Worm (Caenorhabditis elegans) whole organism, L4 larva: ENCODE measurements around the gene T28A8.3.

Experiments
- R02D3.7 ChIP-seq: fragments of 150-350 bp; sonication (generic microtip); optimal IDR thresholded peaks from 3 replicates; lab custom pipeline; 2014; ENCODE audit warnings: missing biosample characterization, missing genetic modification characterization
- aha-1 ChIP-seq: fragments of 150-350 bp; peaks from one replicate; lab custom pipeline; 2014; ENCODE audit warnings: missing biosample characterization, missing genetic modification characterization
- ama-1 ChIP-seq: fragments of 150-350 bp; optimal IDR thresholded peaks from 2 replicates; lab custom pipeline; 2014; ENCODE audit warnings: inconsistent platforms, mixed read lengths
- arid-1 ChIP-seq: fragments of 200-800 bp; sonication (Bioruptor generic); conservative IDR thresholded peaks from 2 replicates; pipeline ENCODE4 v1.3.6; 2022; ENCODE audit warnings: missing genetic modification reagents, missing genetic modification characterization, missing compliant biosample characterization
- ceh-20 ChIP-seq: fragments of 200-800 bp; sonication (Bioruptor generic); IDR thresholded peaks from 2 replicates; pipeline ENCODE4 v1.3.6; 2022; ENCODE audit warnings: missing genetic modification reagents, missing genetic modification characterization, missing compliant biosample characterization
- ceh-28 ChIP-seq: fragments of 150-350 bp; optimal IDR thresholded peaks from 2 replicates; lab custom pipeline; 2014; ENCODE audit warnings: missing biosample characterization, missing genetic modification reagents, missing genetic modification characterization
- ctbp-1 ChIP-seq: fragments of 200-800 bp; sonication (Bioruptor generic); IDR thresholded peaks from 2 replicates; pipeline ENCODE4 v1.3.6; 2022; ENCODE audit warnings: missing genetic modification reagents, missing genetic modification characterization, missing compliant biosample characterization
- daf-16 ChIP-seq, 3 experiments: sonication (generic microtip); optimal IDR thresholded peaks; 2 replicates each; lab custom pipeline; 2016 to 2017; ENCODE audit warnings: missing genetic modification characterization in 3 of 3, missing genetic modification reagents in 3 of 3, mild to moderate bottlenecking in 2 of 3, missing compliant biosample characterization in 2 of 3, missing biosample characterization in 1 of 3, moderate library complexity in 1 of 3
- daf-8 ChIP-seq: fragments of 200-800 bp; sonication (Bioruptor generic); IDR thresholded peaks from 2 replicates; pipeline ENCODE4 v1.3.6; 2022; ENCODE audit warnings: missing genetic modification characterization, missing compliant biosample characterization
- dmd-6 ChIP-seq: fragments of 200-800 bp; sonication (Bioruptor generic); IDR thresholded peaks from 2 replicates; pipeline ENCODE4 v1.3.6; 2022; ENCODE audit warnings: missing genetic modification reagents, missing genetic modification characterization, missing compliant biosample characterization
- dmd-9 ChIP-seq: fragments of 200-800 bp; sonication (Bioruptor generic); IDR thresholded peaks from 2 replicates; pipeline ENCODE4 v1.3.6; 2022; ENCODE audit warnings: missing genetic modification reagents, missing genetic modification characterization, missing compliant biosample characterization
- dpl-1 ChIP-seq: fragments of 150-350 bp; optimal IDR thresholded peaks from 2 replicates; lab custom pipeline; 2014; ENCODE audit warnings: missing biosample characterization, missing genetic modification reagents, missing genetic modification characterization
- duxl-1 ChIP-seq: sonication (generic microtip); optimal IDR thresholded peaks from 2 replicates; lab custom pipeline; 2016; ENCODE audit warnings: mild to moderate bottlenecking, missing genetic modification characterization, moderate library complexity, missing compliant biosample characterization; ENCODE audit not compliant: poor library complexity
- dve-1 ChIP-seq: sonication (generic microtip); optimal IDR thresholded peaks from 2 replicates; lab custom pipeline; 2017; ENCODE audit warnings: antibody characterized with exemption, mild to moderate bottlenecking, missing genetic modification characterization, missing compliant biosample characterization; ENCODE audit not compliant: insufficient read depth
- egl-27 ChIP-seq: sonication (generic microtip); optimal IDR thresholded peaks from 3 replicates; lab custom pipeline; 2017; ENCODE audit warnings: missing biosample characterization, missing genetic modification reagents, missing genetic modification characterization
- fkh-10 ChIP-seq: fragments of 150-350 bp; optimal IDR thresholded peaks from 2 replicates; lab custom pipeline; 2014; ENCODE audit warnings: missing biosample characterization, missing genetic modification reagents, missing genetic modification characterization
- fos-1 ChIP-seq: fragments of 150-350 bp; optimal IDR thresholded peaks from 2 replicates; lab custom pipeline; 2014; ENCODE audit warnings: missing biosample characterization, missing genetic modification characterization
- hlh-11 ChIP-seq: fragments of 200-800 bp; sonication (Bioruptor generic); optimal IDR thresholded peaks from 2 replicates; lab custom pipeline; 2018; ENCODE audit warnings: mild to moderate bottlenecking, missing genetic modification characterization, missing compliant biosample characterization
- hlh-30 ChIP-seq: sonication (generic microtip); optimal IDR thresholded peaks from 2 replicates; lab custom pipeline; 2017; ENCODE audit warnings: antibody characterized with exemption, mild to moderate bottlenecking, missing genetic modification characterization, missing compliant biosample characterization; ENCODE audit not compliant: insufficient read depth
- lin-29 ChIP-seq: fragments of 200-800 bp; sonication (Bioruptor generic); IDR thresholded peaks from 2 replicates; pipeline ENCODE4 v1.3.6; 2022; ENCODE audit warnings: missing genetic modification reagents, missing genetic modification characterization, missing compliant biosample characterization
- lin-38 ChIP-seq: fragments of 200-800 bp; sonication (Bioruptor generic); IDR thresholded peaks from 2 replicates; pipeline ENCODE4 v1.3.6; 2022; ENCODE audit warnings: missing genetic modification reagents, missing genetic modification characterization, missing compliant biosample characterization
- madf-5 ChIP-seq, 2 experiments: fragments of 200-800 bp; sonication (Bioruptor generic); IDR thresholded peaks; 2 replicates each; pipeline ENCODE4 v1.3.6; 2022; ENCODE audit warnings: missing compliant biosample characterization in 2 of 2, missing genetic modification characterization in 2 of 2
- madf-9 ChIP-seq: fragments of 200-800 bp; sonication (Bioruptor generic); conservative IDR thresholded peaks from 2 replicates; pipeline ENCODE4 v1.3.6; 2022; ENCODE audit warnings: missing genetic modification reagents, missing genetic modification characterization, missing compliant biosample characterization
- mes-2 ChIP-seq: sonication (generic microtip); optimal IDR thresholded peaks from 2 replicates; lab custom pipeline; 2016; ENCODE audit warnings: missing genotype, mild to moderate bottlenecking, missing genetic modification characterization, missing compliant biosample characterization; ENCODE audit not compliant: poor library complexity, severe bottlenecking
- mxl-2 ChIP-seq: fragments of 200-800 bp; sonication (Bioruptor generic); conservative IDR thresholded peaks from 2 replicates; pipeline ENCODE4 v1.3.6; 2022; ENCODE audit warnings: missing genetic modification reagents, missing genetic modification characterization, missing compliant biosample characterization
- mxl-3 ChIP-seq: fragments of 200-800 bp; sonication (Bioruptor generic); optimal IDR thresholded peaks from 2 replicates; lab custom pipeline; 2018; ENCODE audit warnings: mild to moderate bottlenecking, missing genetic modification characterization, missing compliant biosample characterization
- nhr-10 ChIP-seq: fragments of 150-350 bp; optimal IDR thresholded peaks from 2 replicates; lab custom pipeline; 2014; ENCODE audit warnings: missing biosample characterization, missing genetic modification characterization
- nhr-111 ChIP-seq: fragments of 200-800 bp; sonication (Bioruptor generic); optimal IDR thresholded peaks from 2 replicates; lab custom pipeline; 2018; ENCODE audit warnings: mild to moderate bottlenecking, missing genetic modification characterization, missing compliant biosample characterization
- nhr-28 ChIP-seq: fragments of 150-350 bp; optimal IDR thresholded peaks from 2 replicates; lab custom pipeline; 2014; ENCODE audit warnings: missing biosample characterization, missing genetic modification characterization
- nhr-42 ChIP-seq: fragments of 200-800 bp; sonication (Bioruptor generic); IDR thresholded peaks from 2 replicates; pipeline ENCODE4 v1.3.6; 2022; ENCODE audit warnings: missing genetic modification characterization, missing compliant biosample characterization
- nhr-48 ChIP-seq: sonication (generic microtip); optimal IDR thresholded peaks from 2 replicates; lab custom pipeline; 2016; ENCODE audit warnings: mild to moderate bottlenecking, missing genetic modification characterization, missing compliant biosample characterization
- nhr-6 ChIP-seq: fragments of 150-350 bp; optimal IDR thresholded peaks from 2 replicates; lab custom pipeline; 2014; ENCODE audit warnings: missing biosample characterization, missing genetic modification characterization
- pha-4 ChIP-seq, 2 experiments: fragments of 150-350 bp in 1 of 2; fragments of 200-800 bp in 1 of 2; sonication (Bioruptor generic) in 1 of 2; IDR thresholded peaks in 1 of 2; optimal IDR thresholded peaks in 1 of 2; 2 replicates each; pipeline versions ENCODE4 v1.3.6 to Lab custom; 2014 to 2022; ENCODE audit warnings: missing genetic modification characterization in 2 of 2, missing genetic modification reagents in 2 of 2, missing biosample characterization in 1 of 2, missing compliant biosample characterization in 1 of 2
- php-3 ChIP-seq: fragments of 200-800 bp; sonication (Bioruptor generic); IDR thresholded peaks from 2 replicates; pipeline ENCODE4 v1.3.6; 2022; ENCODE audit warnings: missing genetic modification reagents, missing genetic modification characterization, missing compliant biosample characterization
- pqm-1 ChIP-seq: sonication (generic microtip); optimal IDR thresholded peaks from 2 replicates; lab custom pipeline; 2017; ENCODE audit warnings: missing biosample characterization, missing genetic modification characterization
- rbr-2 ChIP-seq: sonication (generic microtip); optimal IDR thresholded peaks from 2 replicates; lab custom pipeline; 2016; ENCODE audit warnings: missing genotype, missing genetic modification characterization, missing compliant biosample characterization
- set-16 ChIP-seq: fragments of 200-800 bp; sonication (Bioruptor generic); IDR thresholded peaks from 2 replicates; pipeline ENCODE4 v1.3.6; 2022; ENCODE audit warnings: missing genetic modification reagents, missing genetic modification characterization, missing compliant biosample characterization
- snpc-1.2 ChIP-seq: fragments of 200-800 bp; sonication (Bioruptor generic); IDR thresholded peaks from 2 replicates; pipeline ENCODE4 v1.3.6; 2022; ENCODE audit warnings: missing genetic modification reagents, missing genetic modification characterization, missing compliant biosample characterization
- spr-3 ChIP-seq: fragments of 200-800 bp; sonication (Bioruptor generic); optimal IDR thresholded peaks from 2 replicates; lab custom pipeline; 2018; ENCODE audit warnings: mild to moderate bottlenecking, missing genetic modification characterization, missing compliant biosample characterization
- tag-97 ChIP-seq: fragments of 200-800 bp; sonication (Bioruptor generic); IDR thresholded peaks from 2 replicates; pipeline ENCODE4 v1.3.6; 2022; ENCODE audit warnings: missing genetic modification characterization, missing compliant biosample characterization
- tra-1 ChIP-seq: fragments of 200-800 bp; sonication (Bioruptor generic); IDR thresholded peaks from 2 replicates; pipeline ENCODE4 v1.3.6; 2022; ENCODE audit warnings: missing genetic modification reagents, missing genetic modification characterization, missing compliant biosample characterization
- unc-62 ChIP-seq, 3 experiments: fragments of 150-350 bp in 1 of 3; sonication (generic microtip); optimal IDR thresholded peaks in 2 of 3; peaks in 1 of 3; 1 replicate in 1 of 3; 2 replicates in 2 of 3; lab custom pipeline; 2014 to 2017; ENCODE audit warnings: missing biosample characterization in 3 of 3, missing genetic modification characterization in 3 of 3, missing genetic modification reagents in 3 of 3, missing genotype in 1 of 3
- zfp-2 ChIP-seq: sonication (generic microtip); optimal IDR thresholded peaks from 2 replicates; lab custom pipeline; 2016; ENCODE audit warnings: mild to moderate bottlenecking, missing genetic modification characterization, missing compliant biosample characterization
- zfp-3 ChIP-seq: fragments of 200-800 bp; sonication (Bioruptor generic); conservative IDR thresholded peaks from 2 replicates; pipeline ENCODE4 v1.3.6; 2022; ENCODE audit warnings: missing genetic modification reagents, missing genetic modification characterization, missing compliant biosample characterization
- ztf-11 ChIP-seq: fragments of 150-350 bp; optimal IDR thresholded peaks from 2 replicates; lab custom pipeline; 2014; ENCODE audit warnings: missing biosample characterization, missing genetic modification characterization

T28A8.3 gene

ce11 chrIII:13527424-13528097 lies 21.7 kb downstream of the T28A8.3 start, which contains the start of gene lron-13:
TSS of gene lron-13 (plus strand) at chrIII:13527438.
- TF ChIP-seq mxl-3 (peak; percentile 31), pqm-1 (peak; percentile 45), nhr-28 (tag; lab: Kevin White, UChicago) (peak; percentile 68), nhr-42 (GFP tag; lab: Robert Waterston, UW) (no peak), fkh-10 (GFP tag; lab: Kevin White, UChicago) (no peak), ztf-11 (tag; lab: Kevin White, UChicago) (no peak), dve-1 (tag; lab: Kevin White, UChicago) (peak; percentile 45), arid-1 (0 out of 2 replicates have a peak, but pooled peaks have one; percentile 7), hlh-11 (tag; lab: Kevin White, UChicago) (peak; percentile 36), aha-1 (peak; percentile 91), dmd-6 (peak; percentile 37), unc-62 (GFP tag; optimal IDR thresholded peaks at IDR 0.05 in 1 of 2; lab: Kevin White, UChicago) (peak in 1 of 2 experiments; percentile 92), unc-62 (tag; optimal IDR thresholded peaks at IDR 0.05; lab: Kevin White, UChicago) (no peak), ama-1 (lab: Kevin White, UChicago) (peak; percentile 2), daf-16 (GFP tag; optimal IDR thresholded peaks at IDR 0.05; lab: Kevin White, UChicago) (no peak), daf-16 (tag; optimal IDR thresholded peaks at IDR 0.05; lab: Kevin White, UChicago) (peak; percentile 26), madf-9 (GFP tag; lab: Robert Waterston, UW) (0 out of 2 replicates have a peak, but pooled peaks have one; percentile 4), dmd-9 (GFP tag; lab: Robert Waterston, UW) (no peak), snpc-1.2 (GFP tag; lab: Robert Waterston, UW) (no peak), mes-2 (peak; percentile 54)

ce11 chrIII:13528513-13529249 lies 22.9 kb downstream of the T28A8.3 start:
- TF ChIP-seq zfp-3 (GFP tag; lab: Robert Waterston, UW) (no peak), pqm-1 (peak; percentile 39), dpl-1 (GFP tag; lab: Kevin White, UChicago) (no peak), R02D3.7 (no peak), mes-2 (no peak), zfp-2 (no peak), nhr-111 (GFP tag; lab: Kevin White, UChicago) (no peak), madf-5 (GFP tag; IDR thresholded peaks at IDR 0.05; lab: Robert Waterston, UW) (no peak), aha-1 (peak; percentile 92), lin-38 (GFP tag; lab: Robert Waterston, UW) (peak; percentile 39), daf-8 (GFP tag; lab: Robert Waterston, UW) (no peak), hlh-30 (tag; lab: Kevin White, UChicago) (peak; percentile 30), rbr-2 (tag; lab: Kevin White, UChicago) (no peak), arid-1 (no peak), spr-3 (GFP tag; lab: Kevin White, UChicago) (no peak), tag-97 (no peak), duxl-1 (tag; lab: Kevin White, UChicago) (no peak), nhr-10 (tag; lab: Kevin White, UChicago) (no peak), mxl-2 (GFP tag; lab: Robert Waterston, UW) (no peak), nhr-6 (tag; lab: Kevin White, UChicago) (no peak), php-3 (GFP tag; lab: Robert Waterston, UW) (no peak), set-16 (no peak), ceh-28 (tag; lab: Kevin White, UChicago) (no peak), pha-4 (GFP tag; IDR thresholded peaks at IDR 0.05; lab: Robert Waterston, UW) (no peak), pha-4 (tag; optimal IDR thresholded peaks at IDR 0.05; lab: Kevin White, UChicago) (no peak), fos-1 (no peak), dmd-6 (peak; percentile 87), nhr-48 (tag; lab: Kevin White, UChicago) (no peak), ctbp-1 (no peak), egl-27 (tag; lab: Kevin White, UChicago) (no peak), ceh-20 (GFP tag; lab: Robert Waterston, UW) (no peak), tra-1 (0 out of 2 replicates have a peak, but pooled peaks have one; percentile 50), lin-29 (GFP tag; lab: Robert Waterston, UW) (no peak)
